Fruit fly (Drosophila melanogaster): ENCODE results near the gene CG12061.
A peak's percentile ranks its signal among the peaks of the same experiment; 100 is the strongest.

Gene CG12061

DNA sequence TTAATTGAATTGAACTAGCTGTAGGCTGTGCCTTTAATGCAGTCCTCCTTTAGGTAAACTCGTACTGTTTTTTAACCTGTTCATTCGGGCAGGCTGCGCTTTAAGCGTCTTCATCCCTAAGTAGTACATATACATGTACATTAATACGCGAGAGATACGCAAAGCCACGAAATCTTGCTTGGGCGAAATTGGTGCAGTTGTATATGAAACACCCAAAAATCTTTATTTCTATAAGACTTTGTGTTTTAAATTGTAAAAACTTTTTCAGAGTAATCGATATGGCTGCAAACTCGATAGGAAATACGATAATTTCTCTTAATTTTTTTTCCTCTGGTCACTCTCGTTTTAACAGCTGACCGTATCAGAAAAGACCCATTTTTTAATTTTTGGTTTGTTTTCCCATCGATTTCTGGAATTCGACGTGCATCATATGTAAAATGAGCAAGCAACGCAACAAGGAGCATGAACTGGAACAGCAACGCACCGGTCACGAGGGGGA is 46.6 kb downstream of the CG12061 start, which contains the start of the genes CG17163 and CG17168 (continued):
- TF ChIP-seq dm (GFP tag; optimal IDR thresholded peaks at IDR 0.05) = no peak
- TF ChIP-seq Sin3A (optimal IDR thresholded peaks at IDR 0.05) = peak; percentile 28
- no peak for TF ChIP-seq CG4424 (GFP tag; optimal IDR thresholded peaks at IDR 0.05)
- no peak for TF ChIP-seq CG34376 (GFP tag; optimal IDR thresholded peaks at IDR 0.05)
- TF ChIP-seq Dref (GFP tag; IDR thresholded peaks at IDR 0.05) = peak; percentile 53
- TF ChIP-seq CG12769 (tag; optimal IDR thresholded peaks at IDR 0.05) = no peak
- TF ChIP-seq Optix (GFP tag; IDR thresholded peaks at IDR 0.05) = no peak
- no peak for TF ChIP-seq lbe (GFP tag; optimal IDR thresholded peaks at IDR 0.05)
- TF ChIP-seq kay (GFP tag; optimal IDR thresholded peaks at IDR 0.05) = no peak
- no peak for TF ChIP-seq CG4730 (GFP tag; IDR thresholded peaks at IDR 0.05)
- TF ChIP-seq CG17829 (tag; optimal IDR thresholded peaks at IDR 0.05) = no peak
- TF ChIP-seq CG15479 (GFP tag; optimal IDR thresholded peaks at IDR 0.05) = peak; percentile 23
- no peak for TF ChIP-seq CG12942 (GFP tag; optimal IDR thresholded peaks at IDR 0.05)
- TF ChIP-seq Dbx (GFP tag; IDR thresholded peaks at IDR 0.05) = no peak
- TF ChIP-seq gem (tag; optimal IDR thresholded peaks at IDR 0.05) = no peak
- no peak for TF ChIP-seq zf30C (GFP tag; optimal IDR thresholded peaks at IDR 0.05)
- TF ChIP-seq CG10366 (GFP tag; IDR thresholded peaks at IDR 0.05) = no peak
- TF ChIP-seq pb (GFP tag; optimal IDR thresholded peaks at IDR 0.05) = no peak
- no peak for TF ChIP-seq Myb (GFP tag; optimal IDR thresholded peaks at IDR 0.05)
- peak; percentile 67 for TF ChIP-seq gfzf (GFP tag; optimal IDR thresholded peaks at IDR 0.05)
- TF ChIP-seq pzg (GFP tag; optimal IDR thresholded peaks at IDR 0.05) = peak; percentile 11
- no peak for TF ChIP-seq CG33557 (GFP tag; optimal IDR thresholded peaks at IDR 0.05)
- no peak for TF ChIP-seq NC2α (GFP tag; optimal IDR thresholded peaks at IDR 0.05)
- no peak for TF ChIP-seq HHEX (GFP tag; optimal IDR thresholded peaks at IDR 0.05)
- no peak for TF ChIP-seq Hr39 (optimal IDR thresholded peaks at IDR 0.05)
- peak; percentile 33 for TF ChIP-seq CG2116 (GFP tag; optimal IDR thresholded peaks at IDR 0.05)
- no peak for TF ChIP-seq CG8924 (tag; optimal IDR thresholded peaks at IDR 0.05)
- 0 out of 2 replicates have a peak, but pooled peaks have one; percentile 14 for TF ChIP-seq E2f2 (GFP tag; IDR thresholded peaks at IDR 0.05)
- no peak for TF ChIP-seq toy (GFP tag; IDR thresholded peaks at IDR 0.05)
- TF ChIP-seq CG7372 (GFP tag; IDR thresholded peaks at IDR 0.05) = no peak
- no peak for TF ChIP-seq Pdp1 (GFP tag; optimal IDR thresholded peaks at IDR 0.05)
- TF ChIP-seq Taf1 (GFP tag; IDR thresholded peaks at IDR 0.05) = no peak
- TF ChIP-seq CG16779 (GFP tag; IDR thresholded peaks at IDR 0.05) = no peak
- no peak for TF ChIP-seq sima (GFP tag; optimal IDR thresholded peaks at IDR 0.05)
- TF ChIP-seq Opbp (GFP tag; IDR thresholded peaks at IDR 0.05; ENCODE audit: partially characterized antibody) = no peak; the same call in 2 of the 3 replicates
- TF ChIP-seq inv (GFP tag; IDR thresholded peaks at IDR 0.05; ENCODE audit: partially characterized antibody) = no peak
- no peak for TF ChIP-seq tgo (GFP tag; IDR thresholded peaks at IDR 0.05)
- TF ChIP-seq Hey (tag; optimal IDR thresholded peaks at IDR 0.05) = no peak
- no peak for TF ChIP-seq CG9876 (GFP tag; optimal IDR thresholded peaks at IDR 0.05)
- 0 out of 3 replicates have a peak, but pooled peaks have one; percentile 8 for TF ChIP-seq row (GFP tag; IDR thresholded peaks at IDR 0.05)
- no peak for TF ChIP-seq CG1832 (GFP tag; optimal IDR thresholded peaks at IDR 0.05)
- no peak for TF ChIP-seq hth (optimal IDR thresholded peaks at IDR 0.05)
- peak; percentile 35; the same call in 1 of the 2 replicates for TF ChIP-seq MBD-R2 (GFP tag; IDR thresholded peaks at IDR 0.05)
- no peak for TF ChIP-seq Hr78 (GFP tag; optimal IDR thresholded peaks at IDR 0.05)
- no peak for TF ChIP-seq tup (GFP tag; optimal IDR thresholded peaks at IDR 0.05)
- TF ChIP-seq CG17568 (GFP tag; optimal IDR thresholded peaks at IDR 0.05) = no peak
- no peak for TF ChIP-seq CG12236 (GFP tag; optimal IDR thresholded peaks at IDR 0.05)
